Fruit fly (Drosophila melanogaster) whole organism, embryonic: Measurements from ENCODE around the gene CG6739.

Experiments
- B-H2 ChIP-seq: fragments of 200-800 bp; sonication (Bioruptor generic); optimal IDR thresholded peaks from 2 replicates; lab custom pipeline; 2018; ENCODE audit warnings: missing biosample characterization, mild to moderate bottlenecking, missing genetic modification characterization
- CG11093 ChIP-seq: fragments of 200-800 bp; sonication (Bioruptor generic); IDR thresholded peaks from 3 replicates; pipeline ENCODE4 v1.3.6; 2022; ENCODE audit warnings: missing biosample characterization, missing genetic modification characterization
- CG11560 ChIP-seq: fragments of 200-800 bp; sonication (Bioruptor generic); IDR thresholded peaks from 3 replicates; pipeline ENCODE4 v1.3.6; 2022; ENCODE audit warnings: missing biosample characterization, missing genetic modification characterization
- CG12659 ChIP-seq: fragments of 200-800 bp; sonication (Bioruptor generic); optimal IDR thresholded peaks from 3 replicates; lab custom pipeline; 2017; ENCODE audit warnings: mild to moderate bottlenecking, missing biosample characterization, missing genetic modification reagents, missing genetic modification characterization
- CG13624 ChIP-seq: fragments of 200-800 bp; sonication (Bioruptor generic); optimal IDR thresholded peaks from 2 replicates; lab custom pipeline; 2016; ENCODE audit warnings: missing biosample characterization, missing genetic modification characterization
- CG1529 ChIP-seq: fragments of 200-800 bp; sonication (Bioruptor generic); optimal IDR thresholded peaks from 3 replicates; lab custom pipeline; 2018; ENCODE audit warnings: missing biosample characterization, missing genetic modification characterization
- CG1647 ChIP-seq: fragments of 200-800 bp; sonication (Bioruptor generic); optimal IDR thresholded peaks from 3 replicates; lab custom pipeline; 2016; ENCODE audit warnings: missing biosample characterization, missing genetic modification characterization
- CG18476 ChIP-seq: fragments of 200-800 bp; sonication (Bioruptor generic); optimal IDR thresholded peaks from 2 replicates; lab custom pipeline; 2016; ENCODE audit warnings: missing biosample characterization, mild to moderate bottlenecking, missing genetic modification characterization
- CG2120 ChIP-seq: fragments of 200-800 bp; sonication (Bioruptor generic); optimal IDR thresholded peaks from 3 replicates; lab custom pipeline; 2016; ENCODE audit warnings: missing biosample characterization, missing genetic modification characterization
- CG2199 ChIP-seq: fragments of 200-800 bp; sonication (Bioruptor generic); IDR thresholded peaks from 3 replicates; pipeline ENCODE4 v1.3.6; 2022; ENCODE audit warnings: missing biosample characterization, missing genetic modification characterization
- CG2875 ChIP-seq: fragments of 200-800 bp; sonication (Bioruptor generic); optimal IDR thresholded peaks from 2 replicates; lab custom pipeline; 2017; ENCODE audit warnings: missing biosample characterization, mild to moderate bottlenecking, missing genetic modification characterization, missing genetic modification reagents
- CG31224 ChIP-seq: fragments of 200-800 bp; sonication (Bioruptor generic); IDR thresholded peaks from 2 replicates; pipeline ENCODE4 v1.3.6; 2022; ENCODE audit warnings: missing biosample characterization, missing genetic modification characterization
- CG3281 ChIP-seq: fragments of 200-800 bp; sonication (Bioruptor generic); optimal IDR thresholded peaks from 3 replicates; lab custom pipeline; 2017; ENCODE audit warnings: missing biosample characterization, mild to moderate bottlenecking, missing genetic modification characterization
- CG3407 ChIP-seq: fragments of 200-800 bp; sonication (Bioruptor generic); optimal IDR thresholded peaks from 2 replicates; lab custom pipeline; 2018; ENCODE audit warnings: missing biosample characterization, mild to moderate bottlenecking, missing genetic modification characterization
- CG4404 ChIP-seq: fragments of 200-800 bp; sonication (Bioruptor generic); IDR thresholded peaks from 2 replicates; pipeline ENCODE4 v1.3.6; 2022; ENCODE audit warnings: missing biosample characterization, missing genetic modification characterization
- CG6683 ChIP-seq: fragments of 200-800 bp; sonication (Bioruptor generic); optimal IDR thresholded peaks from 2 replicates; lab custom pipeline; 2017; ENCODE audit warnings: missing biosample characterization, mild to moderate bottlenecking, missing genetic modification characterization, missing genetic modification reagents
- CG8089 ChIP-seq: fragments of 200-800 bp; sonication (Bioruptor generic); optimal IDR thresholded peaks from 3 replicates; lab custom pipeline; 2016; ENCODE audit warnings: missing biosample characterization, missing genetic modification characterization
- Doc3 ChIP-seq: fragments of 200-800 bp; sonication (Bioruptor generic); IDR thresholded peaks from 3 replicates; pipeline ENCODE4 v1.3.6; 2022; ENCODE audit warnings: missing biosample characterization, missing genetic modification characterization; ENCODE audit not compliant: partially characterized antibody
- Dref ChIP-seq: fragments of 200-800 bp; sonication (Bioruptor generic); IDR thresholded peaks from 2 replicates; pipeline ENCODE4 v1.3.6; 2022; ENCODE audit warnings: missing biosample characterization, missing genetic modification characterization
- Gsc ChIP-seq: fragments of 200-800 bp; sonication (Bioruptor generic); IDR thresholded peaks from 2 replicates; pipeline ENCODE4 v1.3.6; 2022; ENCODE audit warnings: missing biosample characterization, missing genetic modification characterization
- Jarid2 ChIP-seq: fragments of 200-800 bp; sonication (Bioruptor generic); optimal IDR thresholded peaks from 3 replicates; lab custom pipeline; 2017; ENCODE audit warnings: mild to moderate bottlenecking, missing biosample characterization, missing genetic modification reagents, missing genetic modification characterization
- Lim3 ChIP-seq: fragments of 200-800 bp; sonication (Bioruptor generic); IDR thresholded peaks from 2 replicates; pipeline ENCODE4 v1.3.6; 2022; ENCODE audit warnings: missing biosample characterization, missing genetic modification characterization
- Max ChIP-seq: fragments of 200-800 bp; sonication (Bioruptor generic); optimal IDR thresholded peaks from 2 replicates; lab custom pipeline; 2016; ENCODE audit warnings: missing biosample characterization, mild to moderate bottlenecking, missing genetic modification characterization
- Med ChIP-seq: fragments of 200-800 bp; sonication (Bioruptor generic); peaks from one replicate; lab custom pipeline; 2016; ENCODE audit warnings: missing biosample characterization, missing genetic modification characterization, mild to moderate bottlenecking, inconsistent platforms, moderate library complexity
- Sox100B ChIP-seq: fragments of 200-800 bp; sonication (Bioruptor generic); optimal IDR thresholded peaks from 3 replicates; lab custom pipeline; 2018; ENCODE audit warnings: missing biosample characterization, mild to moderate bottlenecking, missing genetic modification characterization
- Ssrp ChIP-seq: fragments of 200-800 bp; sonication (Bioruptor generic); optimal IDR thresholded peaks from 2 replicates; lab custom pipeline; 2018; ENCODE audit warnings: missing biosample characterization, mild to moderate bottlenecking, missing genetic modification characterization, moderate library complexity
- TFAM ChIP-seq: fragments of 200-800 bp; sonication (Bioruptor generic); optimal IDR thresholded peaks from 2 replicates; lab custom pipeline; 2017; ENCODE audit warnings: missing biosample characterization, missing genetic modification characterization, inconsistent platforms
- Xbp1 ChIP-seq: fragments of 200-800 bp; sonication (Bioruptor generic); optimal IDR thresholded peaks from 3 replicates; lab custom pipeline; 2016; ENCODE audit warnings: missing biosample characterization, mild to moderate bottlenecking, missing genetic modification characterization
- bcd ChIP-seq: fragments of 200-800 bp; sonication (Bioruptor generic); optimal IDR thresholded peaks from 2 replicates; lab custom pipeline; 2017; ENCODE audit warnings: missing biosample characterization, mild to moderate bottlenecking, missing genetic modification characterization
- cad ChIP-seq: fragments of >200 bp; optimal IDR thresholded peaks from 2 replicates; lab custom pipeline; 2017; ENCODE audit warnings: missing biosample characterization, missing genetic modification characterization
- croc ChIP-seq: fragments of 200-800 bp; sonication (Bioruptor generic); conservative IDR thresholded peaks from 3 replicates; pipeline ENCODE4 v1.3.6; 2022; ENCODE audit warnings: missing biosample characterization, missing genetic modification characterization
- dan ChIP-seq: fragments of 200-800 bp; sonication (Bioruptor generic); IDR thresholded peaks from 2 replicates; pipeline ENCODE4 v1.3.6; 2022; ENCODE audit warnings: missing biosample characterization, missing genetic modification characterization
- danr ChIP-seq: fragments of 200-800 bp; sonication (Bioruptor generic); IDR thresholded peaks from 2 replicates; pipeline ENCODE4 v1.3.6; 2022; ENCODE audit warnings: missing biosample characterization, missing genetic modification characterization
- eyg ChIP-seq: fragments of 200-800 bp; sonication (Bioruptor generic); optimal IDR thresholded peaks from 3 replicates; lab custom pipeline; 2016; ENCODE audit warnings: missing biosample characterization, missing genetic modification characterization
- fd102C ChIP-seq: fragments of 200-800 bp; sonication (Bioruptor generic); optimal IDR thresholded peaks from 2 replicates; lab custom pipeline; 2018; ENCODE audit warnings: missing biosample characterization, mild to moderate bottlenecking, missing genetic modification characterization, moderate library complexity
- fd96Cb ChIP-seq: fragments of 200-800 bp; sonication (Bioruptor generic); optimal IDR thresholded peaks from 2 replicates; lab custom pipeline; 2018; ENCODE audit warnings: missing biosample characterization, mild to moderate bottlenecking, missing genetic modification characterization, moderate library complexity
- gem ChIP-seq: fragments of 200-800 bp; sonication (Bioruptor generic); optimal IDR thresholded peaks from 2 replicates; lab custom pipeline; 2019; ENCODE audit warnings: missing biosample characterization, mild to moderate bottlenecking, missing genetic modification characterization, moderate library complexity
- grn ChIP-seq: fragments of 200-800 bp; sonication (Bioruptor generic); optimal IDR thresholded peaks from 3 replicates; lab custom pipeline; 2017; ENCODE audit warnings: missing biosample characterization, missing genetic modification characterization
- hth ChIP-seq: fragments of >200 bp; optimal IDR thresholded peaks from 2 replicates; lab custom pipeline; 2017; ENCODE audit warnings: inconsistent platforms
- ken ChIP-seq: fragments of 200-800 bp; sonication (Bioruptor generic); IDR thresholded peaks from 3 replicates; pipeline ENCODE4 v1.3.6; 2022; ENCODE audit warnings: missing biosample characterization, missing genetic modification characterization
- otp ChIP-seq: fragments of 200-800 bp; sonication (Bioruptor generic); IDR thresholded peaks from 3 replicates; pipeline ENCODE4, ENCODE4 v1.3.6; 2022; ENCODE audit warnings: missing biosample characterization, missing genetic modification characterization
- p53 ChIP-seq: fragments of 200-800 bp; sonication (Bioruptor generic); optimal IDR thresholded peaks from 2 replicates; lab custom pipeline; 2016; ENCODE audit warnings: missing biosample characterization, missing genetic modification characterization
- pan ChIP-seq, 4 experiments: fragments of >200 bp in 3 of 4; fragments of 200-800 bp in 1 of 4; sonication (Bioruptor generic) in 1 of 4; optimal IDR thresholded peaks in 3 of 4; IDR thresholded peaks in 1 of 4; 2 replicates each; pipeline versions ENCODE4 v1.3.6 to Lab custom; 2017 to 2022; ENCODE audit warnings: missing biosample characterization in 2 of 4, missing genetic modification characterization in 2 of 4, mixed read lengths in 1 of 4
- ranshi ChIP-seq: fragments of 200-800 bp; sonication (Bioruptor generic); IDR thresholded peaks from 2 replicates; pipeline ENCODE4 v1.3.6; 2022; ENCODE audit warnings: missing biosample characterization, missing genetic modification characterization
- rib ChIP-seq: fragments of 200-800 bp; sonication (Bioruptor generic); IDR thresholded peaks from 2 replicates; pipeline ENCODE4 v1.3.6; 2022; ENCODE audit warnings: missing biosample characterization, missing genetic modification characterization
- sens ChIP-seq: fragments of 200-800 bp; sonication (Bioruptor generic); peaks from one replicate; lab custom pipeline; 2016; ENCODE audit warnings: missing biosample characterization, missing genetic modification characterization
- seq ChIP-seq: fragments of 200-800 bp; sonication (Bioruptor generic); IDR thresholded peaks from 2 replicates; pipeline ENCODE4 v1.3.6; 2022; ENCODE audit warnings: missing biosample characterization, missing genetic modification characterization
- tll ChIP-seq, 2 experiments: fragments of 200-800 bp in 1 of 2; fragments of >200 bp in 1 of 2; sonication (Bioruptor generic) in 1 of 2; optimal IDR thresholded peaks; 2 replicates each; lab custom pipeline; 2017 to 2019; ENCODE audit warnings: missing biosample characterization in 2 of 2, missing genetic modification characterization in 2 of 2, mild to moderate bottlenecking in 1 of 2, moderate library complexity in 1 of 2
- tna ChIP-seq: fragments of 200-800 bp; sonication (Bioruptor generic); IDR thresholded peaks from 2 replicates; pipeline ENCODE4 v1.3.6; 2022; ENCODE audit warnings: missing biosample characterization, missing genetic modification characterization; ENCODE audit not compliant: partially characterized antibody
- toy ChIP-seq: fragments of 200-800 bp; sonication (Bioruptor generic); IDR thresholded peaks from 2 replicates; pipeline ENCODE4 v1.3.6; 2022; ENCODE audit warnings: missing biosample characterization, missing genetic modification characterization
- wek ChIP-seq: fragments of 200-800 bp; sonication (Bioruptor generic); optimal IDR thresholded peaks from 3 replicates; lab custom pipeline; 2018; ENCODE audit warnings: missing biosample characterization, mild to moderate bottlenecking, missing genetic modification characterization, moderate library complexity

Gene CG6739

dm6 chr2L:7632783-7633182, 24.6 kb downstream of the CG6739 start (continued):
- TF ChIP-seq CG3281 (GFP tag; lab: Kevin White, UChicago) (no peak), TFAM (GFP tag; lab: Kevin White, UChicago) (no peak), Dref (GFP tag; lab: Robert Waterston, UW) (no peak), Jarid2 (GFP tag; lab: Kevin White, UChicago) (peak; percentile 41), gem (tag; lab: Kevin White, UChicago) (peak; percentile 69), CG2875 (GFP tag; lab: Kevin White, UChicago) (peak; percentile 8), Max (no peak), B-H2 (GFP tag; lab: Kevin White, UChicago) (no peak), wek (GFP tag; lab: Kevin White, UChicago) (no peak), cad (GFP tag; lab: Kevin White, UChicago) (no peak), Lim3 (no peak), croc (GFP tag; lab: Robert Waterston, UW) (no peak), bcd (GFP tag; lab: Kevin White, UChicago) (peak; percentile 17), tna (GFP tag; lab: Robert Waterston, UW) (no peak), CG1529 (GFP tag; lab: Kevin White, UChicago) (peak; percentile 13), pan (optimal IDR thresholded peaks at IDR 0.05; lab: Kevin White, UChicago) (peak in 1 of 2 experiments; percentile 41), pan (GFP tag; optimal IDR thresholded peaks at IDR 0.05 in 1 of 2, IDR thresholded peaks at IDR 0.05 in 1 of 2) (peak in 1 of 2 experiments; percentile 41), seq (GFP tag; lab: Robert Waterston, UW) (0 out of 2 replicates have a peak, but pooled peaks have one; percentile 29), CG8089 (GFP tag; lab: Kevin White, UChicago) (no peak), fd102C (peak; percentile 90), CG31224 (GFP tag; lab: Robert Waterston, UW) (no peak), CG2199 (GFP tag; lab: Robert Waterston, UW) (0 out of 3 replicates have a peak, but pooled peaks have one; percentile 37), Sox100B (GFP tag; lab: Kevin White, UChicago) (no peak), ranshi (GFP tag; lab: Robert Waterston, UW) (peak; percentile 37; the same call in 1 of the 2 replicates), Ssrp (tag; lab: Kevin White, UChicago) (peak; percentile 46), tll (GFP tag; optimal IDR thresholded peaks at IDR 0.05; lab: Kevin White, UChicago) (no peak), Gsc (GFP tag; lab: Robert Waterston, UW) (no peak), fd96Cb (tag; lab: Kevin White, UChicago) (peak; percentile 62), grn (peak; percentile 78), danr (no peak), Xbp1 (GFP tag; lab: Kevin White, UChicago) (peak; percentile 54), CG11560 (tag; lab: Robert Waterston, UW) (0 out of 3 replicates have a peak, but pooled peaks have one; percentile 14), CG1647 (GFP tag; lab: Kevin White, UChicago) (no peak), toy (GFP tag; lab: Robert Waterston, UW) (no peak), Doc3 (GFP tag; lab: Robert Waterston, UW) (no peak), CG13624 (peak; percentile 42), Med (GFP tag; lab: Kevin White, UChicago) (peak; percentile 84), CG18476 (no peak), ken (no peak), CG2120 (GFP tag; lab: Kevin White, UChicago) (no peak), dan (GFP tag; lab: Robert Waterston, UW) (0 out of 2 replicates have a peak, but pooled peaks have one; percentile 19), CG6683 (GFP tag; lab: Kevin White, UChicago) (no peak), CG11093 (GFP tag; lab: Robert Waterston, UW) (no peak), rib (no peak), CG3407 (GFP tag; lab: Kevin White, UChicago) (peak; percentile 14), otp (GFP tag; lab: Robert Waterston, UW) (peak; percentile 60; the same call in 2 of the 3 replicates), sens (GFP tag; lab: Kevin White, UChicago) (peak; percentile 48), CG12659 (GFP tag; lab: Kevin White, UChicago) (no peak), hth (peak; percentile 47), eyg (GFP tag; lab: Kevin White, UChicago) (no peak), CG4404 (peak; percentile 74), p53 (GFP tag; lab: Kevin White, UChicago) (no peak)
